Worm (Caenorhabditis elegans) whole organism, L4 larva: ENCODE data around the gene T04C12.7.

Experiments
- D1046.2 ChIP-seq: fragments of 200-800 bp; sonication (Bioruptor generic); IDR thresholded peaks from 2 replicates; pipeline ENCODE4 v1.3.6; 2022; ENCODE audit warnings: missing genetic modification characterization, missing compliant biosample characterization
- T20F7.1 ChIP-seq: fragments of 200-800 bp; sonication (Bioruptor generic); optimal IDR thresholded peaks from 2 replicates; lab custom pipeline; 2018; ENCODE audit warnings: mild to moderate bottlenecking, missing genetic modification characterization, missing compliant biosample characterization
- Y105C5A.15 ChIP-seq: fragments of 200-800 bp; sonication (Bioruptor generic); IDR thresholded peaks from 2 replicates; pipeline ENCODE4 v1.3.6; 2022; ENCODE audit warnings: missing genetic modification characterization, missing compliant biosample characterization
- Y48G9A.11 ChIP-seq: fragments of 200-800 bp; sonication (Bioruptor generic); IDR thresholded peaks from 2 replicates; pipeline ENCODE4 v1.3.6; 2022; ENCODE audit warnings: missing genetic modification reagents, missing genetic modification characterization, missing compliant biosample characterization
- Y5F2A.4 ChIP-seq: fragments of 200-800 bp; sonication (Bioruptor generic); optimal IDR thresholded peaks from 2 replicates; lab custom pipeline; 2018; ENCODE audit warnings: mild to moderate bottlenecking, missing genetic modification characterization, missing compliant biosample characterization
- ZK337.2 ChIP-seq: fragments of 200-800 bp; sonication (Bioruptor generic); IDR thresholded peaks from 2 replicates; pipeline ENCODE4 v1.3.6; 2022; ENCODE audit warnings: missing genetic modification reagents, missing genetic modification characterization, missing compliant biosample characterization
- aha-1 ChIP-seq: fragments of 150-350 bp; peaks from one replicate; lab custom pipeline; 2014; ENCODE audit warnings: missing biosample characterization, missing genetic modification characterization
- ama-1 ChIP-seq: fragments of 150-350 bp; optimal IDR thresholded peaks from 2 replicates; lab custom pipeline; 2014; ENCODE audit warnings: inconsistent platforms, mixed read lengths
- attf-4 ChIP-seq: sonication (generic microtip); optimal IDR thresholded peaks from 3 replicates; lab custom pipeline; 2017; ENCODE audit warnings: missing biosample characterization, missing genetic modification characterization
- ceh-32 ChIP-seq: sonication (generic microtip); optimal IDR thresholded peaks from 2 replicates; lab custom pipeline; 2016; ENCODE audit warnings: mild to moderate bottlenecking, missing genetic modification characterization, missing compliant biosample characterization; ENCODE audit not compliant: poor library complexity
- ceh-62 ChIP-seq: sonication (generic microtip); optimal IDR thresholded peaks from 2 replicates; lab custom pipeline; 2017; ENCODE audit warnings: missing biosample characterization, missing genetic modification characterization
- cey-2 ChIP-seq: sonication (generic microtip); optimal IDR thresholded peaks from 3 replicates; lab custom pipeline; 2017; ENCODE audit warnings: missing genetic modification characterization, mild to moderate bottlenecking, missing compliant biosample characterization, antibody characterized with exemption, borderline replicate concordance; ENCODE audit not compliant: insufficient read depth
- daf-19 ChIP-seq: fragments of 200-800 bp; sonication (Bioruptor generic); conservative IDR thresholded peaks from 2 replicates; pipeline ENCODE4 v1.3.6; 2022; ENCODE audit warnings: missing genetic modification characterization, missing compliant biosample characterization
- dmd-8 ChIP-seq: fragments of 200-800 bp; sonication (Bioruptor generic); IDR thresholded peaks from 2 replicates; pipeline ENCODE4 v1.3.6; 2022; ENCODE audit warnings: missing genetic modification characterization, missing compliant biosample characterization
- dmd-9 ChIP-seq: fragments of 200-800 bp; sonication (Bioruptor generic); IDR thresholded peaks from 2 replicates; pipeline ENCODE4 v1.3.6; 2022; ENCODE audit warnings: missing genetic modification reagents, missing genetic modification characterization, missing compliant biosample characterization
- dpl-1 ChIP-seq: fragments of 150-350 bp; optimal IDR thresholded peaks from 2 replicates; lab custom pipeline; 2014; ENCODE audit warnings: missing biosample characterization, missing genetic modification reagents, missing genetic modification characterization
- duxl-1 ChIP-seq: sonication (generic microtip); optimal IDR thresholded peaks from 2 replicates; lab custom pipeline; 2016; ENCODE audit warnings: mild to moderate bottlenecking, missing genetic modification characterization, moderate library complexity, missing compliant biosample characterization; ENCODE audit not compliant: poor library complexity
- dve-1 ChIP-seq: sonication (generic microtip); optimal IDR thresholded peaks from 2 replicates; lab custom pipeline; 2017; ENCODE audit warnings: antibody characterized with exemption, mild to moderate bottlenecking, missing genetic modification characterization, missing compliant biosample characterization; ENCODE audit not compliant: insufficient read depth
- egl-27 ChIP-seq: sonication (generic microtip); optimal IDR thresholded peaks from 3 replicates; lab custom pipeline; 2017; ENCODE audit warnings: missing biosample characterization, missing genetic modification reagents, missing genetic modification characterization
- fkh-10 ChIP-seq: fragments of 150-350 bp; optimal IDR thresholded peaks from 2 replicates; lab custom pipeline; 2014; ENCODE audit warnings: missing biosample characterization, missing genetic modification reagents, missing genetic modification characterization
- jun-1 ChIP-seq: fragments of 150-350 bp; optimal IDR thresholded peaks from 2 replicates; lab custom pipeline; 2014; ENCODE audit warnings: missing biosample characterization, missing genetic modification reagents, missing genetic modification characterization
- lim-7 ChIP-seq: fragments of 200-800 bp; sonication (Bioruptor generic); IDR thresholded peaks from 2 replicates; pipeline ENCODE4 v1.3.6; 2022; ENCODE audit warnings: missing genetic modification characterization, missing compliant biosample characterization
- lin-13 ChIP-seq: fragments of 150-350 bp; optimal IDR thresholded peaks from 2 replicates; lab custom pipeline; 2014; ENCODE audit warnings: missing biosample characterization, missing genetic modification reagents, missing genetic modification characterization
- lin-29 ChIP-seq: fragments of 200-800 bp; sonication (Bioruptor generic); IDR thresholded peaks from 2 replicates; pipeline ENCODE4 v1.3.6; 2022; ENCODE audit warnings: missing genetic modification reagents, missing genetic modification characterization, missing compliant biosample characterization
- lin-38 ChIP-seq: fragments of 200-800 bp; sonication (Bioruptor generic); IDR thresholded peaks from 2 replicates; pipeline ENCODE4 v1.3.6; 2022; ENCODE audit warnings: missing genetic modification reagents, missing genetic modification characterization, missing compliant biosample characterization
- lir-3 ChIP-seq: sonication (generic microtip); optimal IDR thresholded peaks from 2 replicates; lab custom pipeline; 2016; ENCODE audit warnings: mild to moderate bottlenecking, missing genetic modification characterization, missing compliant biosample characterization
- madf-5 ChIP-seq, 2 experiments: fragments of 200-800 bp; sonication (Bioruptor generic); IDR thresholded peaks; 2 replicates each; pipeline ENCODE4 v1.3.6; 2022; ENCODE audit warnings: missing compliant biosample characterization in 2 of 2, missing genetic modification characterization in 2 of 2
- madf-9 ChIP-seq: fragments of 200-800 bp; sonication (Bioruptor generic); conservative IDR thresholded peaks from 2 replicates; pipeline ENCODE4 v1.3.6; 2022; ENCODE audit warnings: missing genetic modification reagents, missing genetic modification characterization, missing compliant biosample characterization
- mdl-1 ChIP-seq, 2 experiments: fragments of 150-350 bp in 1 of 2; sonication (generic microtip) in 1 of 2; optimal IDR thresholded peaks; 2 replicates each; lab custom pipeline; 2014 to 2017; ENCODE audit warnings: missing biosample characterization in 2 of 2, missing genetic modification characterization in 2 of 2
- mxl-2 ChIP-seq: fragments of 200-800 bp; sonication (Bioruptor generic); conservative IDR thresholded peaks from 2 replicates; pipeline ENCODE4 v1.3.6; 2022; ENCODE audit warnings: missing genetic modification reagents, missing genetic modification characterization, missing compliant biosample characterization
- mxl-3 ChIP-seq: fragments of 200-800 bp; sonication (Bioruptor generic); optimal IDR thresholded peaks from 2 replicates; lab custom pipeline; 2018; ENCODE audit warnings: mild to moderate bottlenecking, missing genetic modification characterization, missing compliant biosample characterization
- nhr-10 ChIP-seq: fragments of 150-350 bp; optimal IDR thresholded peaks from 2 replicates; lab custom pipeline; 2014; ENCODE audit warnings: missing biosample characterization, missing genetic modification characterization
- nhr-102 ChIP-seq: sonication (generic microtip); optimal IDR thresholded peaks from 2 replicates; lab custom pipeline; 2016; ENCODE audit warnings: mild to moderate bottlenecking, missing genetic modification characterization, moderate library complexity, missing compliant biosample characterization
- nhr-25 ChIP-seq: sonication (generic microtip); optimal IDR thresholded peaks from 2 replicates; lab custom pipeline; 2017; ENCODE audit warnings: missing genetic modification characterization, mild to moderate bottlenecking, missing compliant biosample characterization, antibody characterized with exemption, moderate library complexity, borderline replicate concordance; ENCODE audit not compliant: insufficient read depth
- nhr-41 ChIP-seq: fragments of 200-800 bp; sonication (Bioruptor generic); IDR thresholded peaks from 2 replicates; pipeline ENCODE4 v1.3.6; 2022; ENCODE audit warnings: missing genetic modification reagents, missing genetic modification characterization, missing compliant biosample characterization
- nhr-42 ChIP-seq: fragments of 200-800 bp; sonication (Bioruptor generic); IDR thresholded peaks from 2 replicates; pipeline ENCODE4 v1.3.6; 2022; ENCODE audit warnings: missing genetic modification characterization, missing compliant biosample characterization
- nhr-77 ChIP-seq: fragments of 150-350 bp; optimal IDR thresholded peaks from 2 replicates; lab custom pipeline; 2014; ENCODE audit warnings: missing biosample characterization, missing genetic modification characterization
- php-3 ChIP-seq: fragments of 200-800 bp; sonication (Bioruptor generic); IDR thresholded peaks from 2 replicates; pipeline ENCODE4 v1.3.6; 2022; ENCODE audit warnings: missing genetic modification reagents, missing genetic modification characterization, missing compliant biosample characterization
- rbr-2 ChIP-seq: sonication (generic microtip); optimal IDR thresholded peaks from 2 replicates; lab custom pipeline; 2016; ENCODE audit warnings: missing genotype, missing genetic modification characterization, missing compliant biosample characterization
- saeg-2 ChIP-seq: fragments of 200-800 bp; sonication (Bioruptor generic); IDR thresholded peaks from 2 replicates; pipeline ENCODE4 v1.3.6; 2022; ENCODE audit warnings: missing genetic modification reagents, missing genetic modification characterization, missing compliant biosample characterization
- sdz-12 ChIP-seq: fragments of 200-800 bp; sonication (Bioruptor generic); optimal IDR thresholded peaks from 2 replicates; lab custom pipeline; 2018; ENCODE audit warnings: mild to moderate bottlenecking, missing genetic modification characterization, missing compliant biosample characterization
- snpc-1.2 ChIP-seq: fragments of 200-800 bp; sonication (Bioruptor generic); IDR thresholded peaks from 2 replicates; pipeline ENCODE4 v1.3.6; 2022; ENCODE audit warnings: missing genetic modification reagents, missing genetic modification characterization, missing compliant biosample characterization
- tra-1 ChIP-seq: fragments of 200-800 bp; sonication (Bioruptor generic); IDR thresholded peaks from 2 replicates; pipeline ENCODE4 v1.3.6; 2022; ENCODE audit warnings: missing genetic modification reagents, missing genetic modification characterization, missing compliant biosample characterization
- unc-130 ChIP-seq: sonication (generic microtip); optimal IDR thresholded peaks from 2 replicates; lab custom pipeline; 2016; ENCODE audit warnings: missing genetic modification reagents, missing genetic modification characterization, missing compliant biosample characterization
- unc-62 ChIP-seq, 3 experiments: fragments of 150-350 bp in 1 of 3; sonication (generic microtip); optimal IDR thresholded peaks in 2 of 3; peaks in 1 of 3; 1 replicate in 1 of 3; 2 replicates in 2 of 3; lab custom pipeline; 2014 to 2017; ENCODE audit warnings: missing biosample characterization in 3 of 3, missing genetic modification characterization in 3 of 3, missing genetic modification reagents in 3 of 3, missing genotype in 1 of 3
- zfp-2 ChIP-seq: sonication (generic microtip); optimal IDR thresholded peaks from 2 replicates; lab custom pipeline; 2016; ENCODE audit warnings: mild to moderate bottlenecking, missing genetic modification characterization, missing compliant biosample characterization
- zip-11 ChIP-seq: fragments of 200-800 bp; sonication (Bioruptor generic); IDR thresholded peaks from 2 replicates; pipeline ENCODE4 v1.3.6; 2022; ENCODE audit warnings: missing genetic modification characterization, missing compliant biosample characterization

The T04C12.7 gene

DNA sequence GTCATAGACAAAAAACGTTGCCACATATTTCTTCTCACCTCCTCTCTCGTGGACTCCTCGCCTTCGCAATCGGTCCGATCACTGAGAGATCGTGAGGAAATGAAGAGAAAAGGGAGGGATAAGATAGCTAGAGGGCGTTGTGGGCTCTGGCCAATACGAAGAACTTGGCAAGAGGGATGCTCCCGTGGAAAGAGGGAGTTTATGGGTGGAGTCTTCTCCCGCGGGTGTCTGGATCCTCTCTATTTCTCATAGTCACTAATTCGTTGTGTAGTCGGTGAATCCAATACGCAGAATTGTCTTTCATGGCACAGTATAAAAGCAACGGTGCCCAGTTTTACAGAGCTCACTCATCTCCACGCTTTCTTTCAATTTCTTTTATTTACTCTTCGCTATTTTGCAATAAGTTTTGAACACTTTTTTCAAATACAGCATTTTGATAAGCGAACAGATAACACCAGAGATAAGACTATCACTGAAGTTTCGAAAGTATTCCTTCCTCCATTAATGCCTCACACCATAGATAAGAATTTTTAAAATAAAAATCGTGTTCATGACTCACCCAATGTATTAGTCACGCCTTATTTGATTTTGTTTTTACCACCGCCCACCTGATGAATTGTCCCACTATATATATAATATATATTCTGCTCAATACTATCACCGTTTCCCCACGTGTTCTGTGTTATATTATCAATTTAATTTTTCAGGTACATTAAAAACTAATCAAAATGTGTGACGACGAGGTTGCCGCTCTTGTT, 26.6 kb downstream of the T04C12.7 start, which contains the start of gene act-1 (continued):
- no peak for TF ChIP-seq T20F7.1 (GFP tag; lab: Kevin White, UChicago)

DNA sequence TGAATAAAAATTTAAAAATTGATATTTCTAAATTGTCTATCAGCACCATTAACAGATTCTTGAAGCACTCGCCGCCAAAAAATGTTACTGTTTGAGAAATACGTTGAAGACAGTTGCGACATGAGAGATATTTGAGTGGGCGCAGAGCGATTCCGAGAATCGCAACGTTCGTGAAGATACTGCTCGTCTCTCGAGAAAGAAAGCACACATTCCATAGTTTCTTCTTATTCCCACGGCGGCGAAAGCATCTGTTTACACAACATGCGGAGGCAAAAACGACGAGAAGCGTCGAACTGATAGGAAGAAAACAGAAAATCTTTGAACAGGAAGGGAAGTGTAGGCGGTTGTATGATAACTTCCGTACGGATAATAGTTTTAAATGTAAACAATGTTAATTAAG, 28.5 kb downstream of the T04C12.7 start:
- no peak for TF ChIP-seq zip-11 (GFP tag; lab: Robert Waterston, UW)
- no peak for TF ChIP-seq madf-9 (GFP tag; lab: Robert Waterston, UW)
- no peak for TF ChIP-seq zfp-2 (tag; lab: Kevin White, UChicago)
- no peak for TF ChIP-seq mxl-3 (GFP tag; lab: Kevin White, UChicago)
- peak; percentile 94 for TF ChIP-seq aha-1 (tag; lab: Kevin White, UChicago)
- TF ChIP-seq lin-13, result peak; percentile 16
- peak; percentile 21 for TF ChIP-seq sdz-12 (GFP tag; lab: Kevin White, UChicago)
- TF ChIP-seq madf-5 (GFP tag; IDR thresholded peaks at IDR 0.05; lab: Robert Waterston, UW), result no peak
- peak; percentile 30 for TF ChIP-seq ama-1 (lab: Kevin White, UChicago)
- TF ChIP-seq snpc-1.2 (GFP tag; lab: Robert Waterston, UW), result no peak
- TF ChIP-seq attf-4 (tag; lab: Kevin White, UChicago), result no peak
- TF ChIP-seq nhr-41 (GFP tag; lab: Robert Waterston, UW), result no peak
- TF ChIP-seq dpl-1, result no peak
- TF ChIP-seq jun-1 (tag; lab: Kevin White, UChicago), result no peak
- TF ChIP-seq cey-2 (tag; lab: Kevin White, UChicago), result no peak
- TF ChIP-seq daf-19 (GFP tag; lab: Robert Waterston, UW), result no peak
- TF ChIP-seq rbr-2 (tag; lab: Kevin White, UChicago), result no peak
- TF ChIP-seq ceh-32 (tag; lab: Kevin White, UChicago), result no peak
- TF ChIP-seq fkh-10 (GFP tag; lab: Kevin White, UChicago), result no peak
- TF ChIP-seq lir-3 (tag; lab: Kevin White, UChicago), result no peak
- 0 out of 2 replicates have a peak, but pooled peaks have one; percentile 7 for TF ChIP-seq lin-38
- TF ChIP-seq nhr-42 (GFP tag; lab: Robert Waterston, UW), result no peak
- no peak for TF ChIP-seq ceh-62
- TF ChIP-seq saeg-2 (GFP tag; lab: Robert Waterston, UW), result no peak
- TF ChIP-seq Y105C5A.15, result no peak
- no peak for TF ChIP-seq D1046.2 (GFP tag; lab: Robert Waterston, UW)
- no peak for TF ChIP-seq php-3 (GFP tag; lab: Robert Waterston, UW)
- no peak; the same call in 1 of the 2 replicates for TF ChIP-seq lin-29 (GFP tag; lab: Robert Waterston, UW)
- peak; percentile 11 for TF ChIP-seq dve-1 (tag; lab: Kevin White, UChicago)
- TF ChIP-seq Y48G9A.11 (GFP tag; lab: Robert Waterston, UW), result no peak
- no peak for TF ChIP-seq nhr-25 (tag; lab: Kevin White, UChicago)
- TF ChIP-seq ZK337.2 (GFP tag; lab: Robert Waterston, UW), result no peak
- no peak for TF ChIP-seq mxl-2 (GFP tag; lab: Robert Waterston, UW)
- TF ChIP-seq duxl-1, result no peak
- no peak for TF ChIP-seq nhr-77
- TF ChIP-seq T20F7.1 (GFP tag; lab: Kevin White, UChicago), result no peak
- no peak for TF ChIP-seq nhr-102 (tag; lab: Kevin White, UChicago)
- TF ChIP-seq Y5F2A.4, result no peak
- TF ChIP-seq mdl-1 (tag; optimal IDR thresholded peaks at IDR 0.05; lab: Kevin White, UChicago), result no peak
- TF ChIP-seq unc-62 (GFP tag; optimal IDR thresholded peaks at IDR 0.05 in 1 of 2; lab: Kevin White, UChicago), result peak in 1 of 2 experiments; percentile 94
- TF ChIP-seq unc-62 (tag; optimal IDR thresholded peaks at IDR 0.05; lab: Kevin White, UChicago), result no peak
- TF ChIP-seq egl-27 (tag; lab: Kevin White, UChicago), result no peak
- no peak for TF ChIP-seq unc-130 (GFP tag; lab: Kevin White, UChicago)
- TF ChIP-seq dmd-8 (GFP tag; lab: Robert Waterston, UW), result 0 out of 2 replicates have a peak, but pooled peaks have one; percentile 9
- TF ChIP-seq dmd-9, result peak; percentile 44; the same call in 1 of the 2 replicates
- no peak for TF ChIP-seq nhr-10 (tag; lab: Kevin White, UChicago)
- 0 out of 2 replicates have a peak, but pooled peaks have one; percentile 48 for TF ChIP-seq tra-1 (GFP tag; lab: Robert Waterston, UW)
- no peak for TF ChIP-seq lim-7 (GFP tag; lab: Robert Waterston, UW)
